Worm (Caenorhabditis elegans): ENCODE results near the gene cyn-2.
A peak's percentile ranks its signal among the peaks of the same experiment; 100 is the strongest.

cyn-2 gene

ce11 chrIII:13735008-13735407 lies 42.5 kb downstream of the cyn-2 start, which contains the start of gene W06F12.3:
TSS of gene W06F12.3 (plus strand) at chrIII:13735030.
- TF ChIP-seq dve-1 (tag; optimal IDR thresholded peaks at IDR 0.05; ENCODE audit: insufficient read depth), result no peak
- peak; percentile 91 for TF ChIP-seq aha-1 (tag)

- TF ChIP-seq nhr-48 (tag; optimal IDR thresholded peaks at IDR 0.05) (no peak), set-16 (GFP tag; IDR thresholded peaks at IDR 0.05) (peak; percentile 62; the same call in 1 of the 2 replicates), mep-1 (tag; optimal IDR thresholded peaks at IDR 0.05) (no peak), madf-5 (GFP tag; IDR thresholded peaks at IDR 0.05) (peak in 1 of 2 experiments; percentile 58; a peak in 1 of 4 replicates), hmg-1.1 (GFP tag; IDR thresholded peaks at IDR 0.05) (no peak), ceh-62 (tag; optimal IDR thresholded peaks at IDR 0.05) (no peak), lim-7 (GFP tag; IDR thresholded peaks at IDR 0.05) (0 out of 2 replicates have a peak, but pooled peaks have one; percentile 14), nhr-28 (tag; optimal IDR thresholded peaks at IDR 0.05) (no peak), snpc-1.2 (GFP tag; IDR thresholded peaks at IDR 0.05) (peak; percentile 39; the same call in 1 of the 2 replicates)
Observed at ce11 chrIII:13741410-13741809, 48.9 kb downstream of the cyn-2 start.

ce11 chrIII:13742028-13742427 lies 49.6 kb downstream of the cyn-2 start:
- TF ChIP-seq R02D3.7 (tag; optimal IDR thresholded peaks at IDR 0.05), result no peak
- TF ChIP-seq unc-62 (GFP tag; optimal IDR thresholded peaks at IDR 0.05 in 1 of 2), result peak in 1 of 2 experiments; percentile 64
- TF ChIP-seq unc-62 (tag; optimal IDR thresholded peaks at IDR 0.05), result no peak
